Worm (Caenorhabditis elegans): Measurements from ENCODE around the gene C16C8.27.

DNA sequence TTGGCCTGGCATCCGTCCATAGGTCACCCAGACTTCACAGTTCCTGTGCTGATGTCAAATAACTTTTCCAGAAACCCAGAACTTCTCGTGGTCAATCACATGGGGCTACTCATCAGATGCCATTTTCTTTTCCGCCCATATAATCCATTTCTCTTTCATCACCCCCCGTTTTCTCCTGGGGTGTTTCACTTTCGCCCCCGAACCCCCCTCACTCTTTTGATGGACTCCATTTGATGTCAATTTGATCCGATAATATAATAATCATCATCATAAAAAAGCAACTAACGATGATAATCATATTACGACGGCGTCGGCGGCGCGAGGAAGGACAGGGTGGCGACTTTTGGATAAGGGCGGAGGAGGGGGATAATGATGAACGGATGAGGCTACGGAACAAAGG is 3.2 kb upstream of the C16C8.27 start:
- TF ChIP-seq ceh-90 (tag; optimal IDR thresholded peaks at IDR 0.05) = no peak
- TF ChIP-seq ceh-82 (tag; optimal IDR thresholded peaks at IDR 0.05) = no peak
- no peak for TF ChIP-seq hlh-4 (tag; optimal IDR thresholded peaks at IDR 0.05)
- TF ChIP-seq ama-1 (optimal IDR thresholded peaks at IDR 0.05) = no peak
- no peak for TF ChIP-seq lsy-2 (tag; optimal IDR thresholded peaks at IDR 0.05)
- peak; percentile 90 for TF ChIP-seq blmp-1 (tag; optimal IDR thresholded peaks at IDR 0.05)
- TF ChIP-seq F16B12.6 (tag; optimal IDR thresholded peaks at IDR 0.05) = no peak
- no peak for TF ChIP-seq nhr-12 (tag; optimal IDR thresholded peaks at IDR 0.05)
- TF ChIP-seq unc-62 (GFP tag; optimal IDR thresholded peaks at IDR 0.05) = no peak
- TF ChIP-seq C16A3.4 (tag; optimal IDR thresholded peaks at IDR 0.05) = no peak

Data from whole organism, L1 larva.